Worm (Caenorhabditis elegans) whole organism, mixed stage, embryonic: ENCODE measurements around the gene thoc-5.

ENCODE experiments used
- bed-3 ChIP-seq: fragments of 200-800 bp; sonication (Bioruptor generic); optimal IDR thresholded peaks from 3 replicates; lab custom pipeline; 2018; ENCODE audit warnings: mild to moderate bottlenecking, missing genetic modification characterization, moderate library complexity, missing compliant biosample characterization
- blmp-1 ChIP-seq: fragments of 150-350 bp; optimal IDR thresholded peaks from 2 replicates; lab custom pipeline; 2014; ENCODE audit warnings: missing biosample characterization, missing genetic modification characterization
- hlh-1 ChIP-seq: fragments of 150-350 bp; optimal IDR thresholded peaks from 2 replicates; lab custom pipeline; 2014; ENCODE audit warnings: missing biosample characterization, missing genetic modification reagents, missing genetic modification characterization
- lin-13 ChIP-seq: fragments of 150-350 bp; optimal IDR thresholded peaks from 2 replicates; lab custom pipeline; 2014; ENCODE audit warnings: missing biosample characterization, missing genetic modification characterization
- lsy-2 ChIP-seq: fragments of 150-350 bp; optimal IDR thresholded peaks from 2 replicates; lab custom pipeline; 2014; ENCODE audit warnings: missing biosample characterization, missing genetic modification characterization
- nhr-2 ChIP-seq: fragments of 150-350 bp; optimal IDR thresholded peaks from 2 replicates; lab custom pipeline; 2014; ENCODE audit warnings: missing biosample characterization, missing genetic modification characterization
- nhr-237 ChIP-seq: fragments of 150-350 bp; optimal IDR thresholded peaks from 2 replicates; lab custom pipeline; 2014; ENCODE audit warnings: missing biosample characterization, missing genetic modification characterization
- pha-4 ChIP-seq: fragments of 150-350 bp; optimal IDR thresholded peaks from 2 replicates; lab custom pipeline; 2018; ENCODE audit warnings: missing biosample characterization, missing genetic modification reagents, missing genetic modification characterization

ce11 chrIII:5344561-5344960 lies 4.6 kb downstream of the thoc-5 start:
- TF ChIP-seq lsy-2 (tag; lab: Kevin White, UChicago) (no peak), nhr-237 (tag; lab: Kevin White, UChicago) (no peak), nhr-2 (tag; lab: Kevin White, UChicago) (no peak), bed-3 (GFP tag; lab: Kevin White, UChicago) (no peak), hlh-1 (tag; lab: Kevin White, UChicago) (no peak), lin-13 (no peak), blmp-1 (tag; lab: Kevin White, UChicago) (no peak), pha-4 (no peak)
